Worm (Caenorhabditis elegans) whole organism, late embryonic: ENCODE results near the gene sre-51.

Experiments
- che-1 ChIP-seq: sonication (generic microtip); optimal IDR thresholded peaks from 2 replicates; lab custom pipeline; 2016; ENCODE audit warnings: mild to moderate bottlenecking, missing genetic modification characterization, missing compliant biosample characterization
- dve-1 ChIP-seq: sonication (generic microtip); optimal IDR thresholded peaks from 2 replicates; lab custom pipeline; 2017; ENCODE audit warnings: antibody characterized with exemption, mild to moderate bottlenecking, missing genetic modification characterization, missing compliant biosample characterization
- fkh-10 ChIP-seq: fragments of 150-350 bp; optimal IDR thresholded peaks from 2 replicates; lab custom pipeline; 2014; ENCODE audit warnings: missing biosample characterization, missing genetic modification reagents, missing genetic modification characterization
- nhr-11 ChIP-seq: fragments of 150-350 bp; optimal IDR thresholded peaks from 2 replicates; lab custom pipeline; 2014; ENCODE audit warnings: missing biosample characterization, missing genetic modification characterization
- zip-5 ChIP-seq: sonication (generic microtip); optimal IDR thresholded peaks from 2 replicates; lab custom pipeline; 2016; ENCODE audit warnings: missing genetic modification characterization, missing compliant biosample characterization

DNA sequence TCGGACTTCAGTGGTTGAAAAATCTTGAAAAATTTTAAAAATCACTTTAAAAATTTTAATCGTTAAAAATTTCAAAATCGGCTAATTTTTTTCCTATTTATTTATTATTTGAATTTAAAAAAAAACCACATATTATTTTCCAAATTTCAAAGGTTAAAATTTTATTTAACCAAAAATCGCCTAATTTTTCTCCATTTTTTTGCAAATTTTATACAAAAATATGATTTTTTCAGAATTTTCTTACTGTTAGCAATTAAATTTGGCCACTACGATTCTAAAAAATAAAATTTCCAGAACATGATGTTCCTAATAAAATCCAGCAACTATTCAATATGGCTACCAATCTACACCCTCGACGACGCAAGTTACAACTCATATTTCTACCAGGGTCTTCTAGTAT lies 21.0 kb downstream of the sre-51 start, which contains the start of gene sre-54:
- no peak for TF ChIP-seq che-1 (tag; lab: Kevin White, UChicago)
- TF ChIP-seq nhr-11 (tag; lab: Kevin White, UChicago), result no peak
- no peak for TF ChIP-seq dve-1
- no peak for TF ChIP-seq zip-5
- TF ChIP-seq fkh-10 (GFP tag; lab: Kevin White, UChicago), result no peak
